Fruit fly (Drosophila melanogaster) whole organism, embryonic: ENCODE measurements around the gene Sidpn.

Experiments
- Adf1 ChIP-seq: fragments of 200-800 bp; sonication (Bioruptor generic); IDR thresholded peaks from 2 replicates; pipeline ENCODE4 v1.3.6; 2022; ENCODE audit warnings: missing biosample characterization, missing genetic modification characterization
- Bgb ChIP-seq: fragments of 200-800 bp; sonication (Bioruptor generic); IDR thresholded peaks from 2 replicates; pipeline ENCODE4 v1.3.6; 2022; ENCODE audit warnings: missing biosample characterization, missing genetic modification characterization; ENCODE audit not compliant: partially characterized antibody
- CG11093 ChIP-seq: fragments of 200-800 bp; sonication (Bioruptor generic); IDR thresholded peaks from 3 replicates; pipeline ENCODE4 v1.3.6; 2022; ENCODE audit warnings: missing biosample characterization, missing genetic modification characterization
- CG11247 ChIP-seq: fragments of 200-800 bp; sonication (Bioruptor generic); IDR thresholded peaks from 2 replicates; pipeline ENCODE4 v1.3.6; 2022; ENCODE audit warnings: missing biosample characterization, missing genetic modification characterization
- CG11456 ChIP-seq: fragments of 200-800 bp; sonication (Bioruptor generic); IDR thresholded peaks from 3 replicates; pipeline ENCODE4 v1.3.6; 2022; ENCODE audit warnings: missing biosample characterization, missing genetic modification characterization
- CG11560 ChIP-seq: fragments of 200-800 bp; sonication (Bioruptor generic); IDR thresholded peaks from 3 replicates; pipeline ENCODE4 v1.3.6; 2022; ENCODE audit warnings: missing biosample characterization, missing genetic modification characterization
- CG12071 ChIP-seq: fragments of 200-800 bp; sonication (Bioruptor generic); optimal IDR thresholded peaks from 3 replicates; lab custom pipeline; 2018; ENCODE audit warnings: missing biosample characterization, mild to moderate bottlenecking, missing genetic modification characterization
- CG12155 ChIP-seq: fragments of 200-800 bp; sonication (Bioruptor generic); optimal IDR thresholded peaks from 3 replicates; lab custom pipeline; 2016; ENCODE audit warnings: missing biosample characterization, missing genetic modification characterization
- CG12219 ChIP-seq: fragments of 200-800 bp; sonication (Bioruptor generic); optimal IDR thresholded peaks from 3 replicates; lab custom pipeline; 2018; ENCODE audit warnings: missing biosample characterization, mild to moderate bottlenecking, missing genetic modification characterization
- CG1233 ChIP-seq: fragments of 200-800 bp; sonication (Bioruptor generic); optimal IDR thresholded peaks from 4 replicates; lab custom pipeline; 2018; ENCODE audit warnings: missing biosample characterization, mild to moderate bottlenecking, missing genetic modification characterization
- CG13624 ChIP-seq: fragments of 200-800 bp; sonication (Bioruptor generic); optimal IDR thresholded peaks from 2 replicates; lab custom pipeline; 2016; ENCODE audit warnings: missing biosample characterization, missing genetic modification characterization
- CG13894 ChIP-seq: fragments of 200-800 bp; sonication (Bioruptor generic); optimal IDR thresholded peaks from 3 replicates; lab custom pipeline; 2018; ENCODE audit warnings: missing biosample characterization, mild to moderate bottlenecking, missing genetic modification characterization, moderate library complexity
- CG1602 ChIP-seq: fragments of 200-800 bp; sonication (Bioruptor generic); optimal IDR thresholded peaks from 3 replicates; lab custom pipeline; 2016; ENCODE audit warnings: missing biosample characterization, missing genetic modification characterization
- CG16815 ChIP-seq: fragments of 200-800 bp; sonication (Bioruptor generic); optimal IDR thresholded peaks from 3 replicates; lab custom pipeline; 2017; ENCODE audit warnings: missing biosample characterization, mild to moderate bottlenecking, missing genetic modification characterization
- CG1792 ChIP-seq: fragments of 200-800 bp; sonication (Bioruptor generic); optimal IDR thresholded peaks from 2 replicates; lab custom pipeline; 2016; ENCODE audit warnings: missing biosample characterization, missing genetic modification characterization
- CG31441 ChIP-seq: fragments of 200-800 bp; sonication (Bioruptor generic); IDR thresholded peaks from 2 replicates; pipeline ENCODE4 v1.3.6; 2022; ENCODE audit warnings: missing biosample characterization, missing genetic modification characterization
- CG3163 ChIP-seq: fragments of 200-800 bp; sonication (Bioruptor generic); optimal IDR thresholded peaks from 3 replicates; lab custom pipeline; 2016; ENCODE audit warnings: missing biosample characterization, missing genetic modification characterization
- CG33213 ChIP-seq: fragments of 200-800 bp; sonication (Bioruptor generic); optimal IDR thresholded peaks from 3 replicates; lab custom pipeline; 2016; ENCODE audit warnings: missing biosample characterization, missing genetic modification characterization
- CG3847 ChIP-seq: fragments of 200-800 bp; sonication (Bioruptor generic); IDR thresholded peaks from 2 replicates; pipeline ENCODE4 v1.3.6; 2022; ENCODE audit warnings: missing biosample characterization, missing genetic modification characterization
- CG7271 ChIP-seq: fragments of 200-800 bp; sonication (Bioruptor generic); optimal IDR thresholded peaks from 2 replicates; lab custom pipeline; 2018; ENCODE audit warnings: missing biosample characterization, mild to moderate bottlenecking, missing genetic modification characterization, moderate library complexity
- CG7745 ChIP-seq: fragments of 200-800 bp; sonication (Bioruptor generic); optimal IDR thresholded peaks from 2 replicates; lab custom pipeline; 2018; ENCODE audit warnings: missing biosample characterization, mild to moderate bottlenecking, missing genetic modification characterization, moderate library complexity
- CG8765 ChIP-seq: fragments of 200-800 bp; sonication (Bioruptor generic); IDR thresholded peaks from 2 replicates; pipeline ENCODE4 v1.3.6; 2022; ENCODE audit warnings: missing biosample characterization, missing genetic modification characterization
- CG8944 ChIP-seq: fragments of 200-800 bp; sonication (Bioruptor generic); optimal IDR thresholded peaks from 3 replicates; lab custom pipeline; 2016; ENCODE audit warnings: missing biosample characterization, missing genetic modification characterization
- D19A ChIP-seq: fragments of 200-800 bp; optimal IDR thresholded peaks from 3 replicates; lab custom pipeline; 2019; ENCODE audit warnings: missing biosample characterization, mild to moderate bottlenecking, missing genetic modification characterization, moderate library complexity
- Doc3 ChIP-seq: fragments of 200-800 bp; sonication (Bioruptor generic); IDR thresholded peaks from 3 replicates; pipeline ENCODE4 v1.3.6; 2022; ENCODE audit warnings: missing biosample characterization, missing genetic modification characterization; ENCODE audit not compliant: partially characterized antibody
- Hey ChIP-seq: fragments of 200-800 bp; sonication (Bioruptor generic); optimal IDR thresholded peaks from 3 replicates; lab custom pipeline; 2018; ENCODE audit warnings: missing biosample characterization, mild to moderate bottlenecking, missing genetic modification characterization
- HmgD ChIP-seq: fragments of 200-800 bp; sonication (Bioruptor generic); optimal IDR thresholded peaks from 3 replicates; lab custom pipeline; 2016; ENCODE audit warnings: missing biosample characterization, missing genetic modification characterization
- Med ChIP-seq: fragments of 200-800 bp; sonication (Bioruptor generic); peaks from one replicate; lab custom pipeline; 2016; ENCODE audit warnings: missing biosample characterization, missing genetic modification characterization, mild to moderate bottlenecking, inconsistent platforms, moderate library complexity
- Meics ChIP-seq: fragments of 200-800 bp; sonication (Bioruptor generic); optimal IDR thresholded peaks from 2 replicates; lab custom pipeline; 2017; ENCODE audit warnings: missing biosample characterization, mild to moderate bottlenecking, missing genetic modification characterization
- Opbp ChIP-seq: fragments of 200-800 bp; sonication (Bioruptor generic); IDR thresholded peaks from 3 replicates; pipeline ENCODE4 v1.3.6; 2022; ENCODE audit warnings: missing biosample characterization, missing genetic modification characterization; ENCODE audit not compliant: partially characterized antibody
- Optix ChIP-seq: fragments of 200-800 bp; sonication (Bioruptor generic); IDR thresholded peaks from 3 replicates; pipeline ENCODE4 v1.3.6; 2022; ENCODE audit warnings: missing biosample characterization, missing genetic modification characterization
- Poxn ChIP-seq: fragments of 200-800 bp; sonication (Bioruptor generic); IDR thresholded peaks from 2 replicates; pipeline ENCODE4 v1.3.6; 2022; ENCODE audit warnings: missing biosample characterization, missing genetic modification characterization
- Scr ChIP-seq: fragments of 200-800 bp; sonication (Bioruptor generic); IDR thresholded peaks from 2 replicates; pipeline ENCODE4 v1.3.6; 2022; ENCODE audit warnings: missing biosample characterization, missing genetic modification characterization; ENCODE audit not compliant: partially characterized antibody
- Usf ChIP-seq: fragments of 200-800 bp; sonication (Bioruptor generic); optimal IDR thresholded peaks from 2 replicates; lab custom pipeline; 2017; ENCODE audit warnings: missing genotype, missing biosample characterization, missing genetic modification characterization
- abd-A ChIP-seq: fragments of 200-800 bp; sonication (Bioruptor generic); optimal IDR thresholded peaks from 3 replicates; lab custom pipeline; 2019; ENCODE audit warnings: missing biosample characterization, mild to moderate bottlenecking, missing genetic modification characterization, moderate library complexity
- caup ChIP-seq: fragments of 200-800 bp; sonication (Bioruptor generic); optimal IDR thresholded peaks from 3 replicates; lab custom pipeline; 2017; ENCODE audit warnings: missing biosample characterization, mild to moderate bottlenecking, missing genetic modification characterization, moderate library complexity; ENCODE audit not compliant: severe bottlenecking
- ci ChIP-seq: fragments of 200-800 bp; sonication (Bioruptor generic); IDR thresholded peaks from 3 replicates; pipeline ENCODE4 v1.3.6; 2022; ENCODE audit warnings: missing biosample characterization, missing genetic modification characterization
- crol ChIP-seq: fragments of 200-800 bp; sonication (Bioruptor generic); IDR thresholded peaks from 2 replicates; pipeline ENCODE4 v1.3.6; 2022; ENCODE audit warnings: missing biosample characterization, missing genetic modification characterization
- emc ChIP-seq: fragments of 200-800 bp; sonication (Bioruptor generic); optimal IDR thresholded peaks from 2 replicates; lab custom pipeline; 2016; ENCODE audit warnings: missing biosample characterization, missing genetic modification characterization
- esg ChIP-seq: fragments of 200-800 bp; sonication (Bioruptor generic); conservative IDR thresholded peaks from 2 replicates; pipeline ENCODE4 v1.3.6; 2022; ENCODE audit warnings: missing biosample characterization, missing genetic modification characterization
- her ChIP-seq: fragments of 200-800 bp; sonication (Bioruptor generic); optimal IDR thresholded peaks from 2 replicates; lab custom pipeline; 2016; ENCODE audit warnings: missing biosample characterization, missing genetic modification characterization
- mirr ChIP-seq: fragments of 200-800 bp; sonication (Bioruptor generic); optimal IDR thresholded peaks from 3 replicates; lab custom pipeline; 2018; ENCODE audit warnings: missing biosample characterization, mild to moderate bottlenecking, missing genetic modification characterization
- mld ChIP-seq: fragments of 200-800 bp; sonication (Bioruptor generic); IDR thresholded peaks from 3 replicates; pipeline ENCODE4 v1.3.6; 2022; ENCODE audit warnings: missing biosample characterization, missing genetic modification characterization; ENCODE audit not compliant: partially characterized antibody
- odd ChIP-seq: fragments of 200-800 bp; sonication (Bioruptor generic); optimal IDR thresholded peaks from 2 replicates; lab custom pipeline; 2017; ENCODE audit warnings: missing biosample characterization, mild to moderate bottlenecking, missing genetic modification characterization
- pnt ChIP-seq: fragments of 200-800 bp; sonication (Bioruptor generic); optimal IDR thresholded peaks from 3 replicates; lab custom pipeline; 2016; ENCODE audit warnings: missing biosample characterization, missing genetic modification characterization
- pros ChIP-seq: fragments of 200-800 bp; sonication (Bioruptor generic); optimal IDR thresholded peaks from 3 replicates; lab custom pipeline; 2019; ENCODE audit warnings: missing biosample characterization, mild to moderate bottlenecking, missing genetic modification characterization, moderate library complexity
- pum ChIP-seq: fragments of 200-800 bp; sonication (Bioruptor generic); optimal IDR thresholded peaks from 2 replicates; lab custom pipeline; 2016; ENCODE audit warnings: missing biosample characterization, missing genetic modification characterization
- repo ChIP-seq: fragments of 200-800 bp; sonication (Bioruptor generic); optimal IDR thresholded peaks from 2 replicates; lab custom pipeline; 2016; ENCODE audit warnings: missing biosample characterization, missing genetic modification characterization
- schlank ChIP-seq: fragments of 200-800 bp; sonication (Bioruptor generic); optimal IDR thresholded peaks from 2 replicates; lab custom pipeline; 2018; ENCODE audit warnings: missing biosample characterization, mild to moderate bottlenecking, missing genetic modification characterization
- sob ChIP-seq: fragments of 200-800 bp; sonication (Bioruptor generic); IDR thresholded peaks from 2 replicates; pipeline ENCODE4 v1.3.6; 2022; ENCODE audit warnings: missing biosample characterization, missing genetic modification characterization
- zen2 ChIP-seq: fragments of 200-800 bp; sonication (Bioruptor generic); IDR thresholded peaks from 3 replicates; pipeline ENCODE4 v1.3.6; 2022; ENCODE audit warnings: missing biosample characterization, missing genetic modification characterization; ENCODE audit not compliant: partially characterized antibody
- zfh2 ChIP-seq: fragments of 200-800 bp; sonication (Bioruptor generic); optimal IDR thresholded peaks from 2 replicates; lab custom pipeline; 2016; ENCODE audit warnings: missing biosample characterization, missing genetic modification characterization

Gene Sidpn

DNA sequence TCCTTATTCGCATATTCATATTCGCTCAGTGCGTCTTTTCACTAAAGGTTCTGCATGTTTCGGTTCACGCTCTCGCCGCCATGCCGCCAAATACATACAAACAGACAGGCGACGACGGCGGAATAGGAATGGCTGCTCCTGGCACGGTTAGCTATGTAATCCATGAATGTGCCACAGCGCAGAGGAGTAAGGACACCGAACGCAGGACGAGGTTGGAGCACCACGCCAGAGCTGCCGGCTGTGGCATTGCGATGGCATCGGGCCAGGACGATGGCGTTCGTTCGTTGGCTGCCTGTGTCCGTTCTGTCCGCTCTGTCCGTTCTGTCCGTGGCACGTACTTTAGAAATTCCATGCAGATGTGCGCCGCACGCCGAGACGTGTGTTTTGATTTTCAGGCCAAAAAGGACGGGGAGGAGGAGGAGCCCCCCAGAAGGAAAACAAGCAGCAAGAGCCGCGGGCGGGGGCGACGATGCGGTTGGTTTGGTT lies 12.6 kb upstream of the Sidpn start (continued):
- TF ChIP-seq CG11093 (GFP tag; lab: Robert Waterston, UW), result no peak
- TF ChIP-seq emc (GFP tag; lab: Kevin White, UChicago), result no peak
- no peak for TF ChIP-seq her (GFP tag; lab: Kevin White, UChicago)
- TF ChIP-seq CG11456 (GFP tag; lab: Robert Waterston, UW), result no peak
- TF ChIP-seq CG11560 (tag; lab: Robert Waterston, UW), result no peak
- no peak for TF ChIP-seq caup
- no peak for TF ChIP-seq CG3163 (GFP tag; lab: Kevin White, UChicago)
- TF ChIP-seq Optix (GFP tag; lab: Robert Waterston, UW), result no peak
- no peak for TF ChIP-seq Opbp
- TF ChIP-seq CG13624 (GFP tag; lab: Kevin White, UChicago), result no peak
- no peak for TF ChIP-seq CG16815
- peak; percentile 33; the same call in 1 of the 2 replicates for TF ChIP-seq Bgb
- TF ChIP-seq sob (GFP tag; lab: Robert Waterston, UW), result 0 out of 2 replicates have a peak, but pooled peaks have one; percentile 2
- no peak for TF ChIP-seq CG3847 (GFP tag; lab: Robert Waterston, UW)
- TF ChIP-seq repo (GFP tag; lab: Kevin White, UChicago), result no peak
- TF ChIP-seq pnt (GFP tag; lab: Kevin White, UChicago), result no peak
- no peak for TF ChIP-seq CG8944 (GFP tag; lab: Kevin White, UChicago)
- peak; percentile 46 for TF ChIP-seq mirr
- TF ChIP-seq pum (GFP tag; lab: Kevin White, UChicago), result no peak
- no peak for TF ChIP-seq D19A (tag; lab: Kevin White, UChicago)
- TF ChIP-seq crol (GFP tag; lab: Robert Waterston, UW), result peak; percentile 82
- no peak for TF ChIP-seq Poxn (GFP tag; lab: Robert Waterston, UW)
- TF ChIP-seq CG12071 (GFP tag; lab: Kevin White, UChicago), result no peak
- no peak for TF ChIP-seq Scr (GFP tag; lab: Robert Waterston, UW)
- TF ChIP-seq Doc3 (GFP tag; lab: Robert Waterston, UW), result no peak
- TF ChIP-seq CG1602 (GFP tag; lab: Kevin White, UChicago), result no peak
- TF ChIP-seq esg (GFP tag; lab: Robert Waterston, UW), result 0 out of 2 replicates have a peak, but pooled peaks have one; percentile 2
- TF ChIP-seq mld (GFP tag; lab: Robert Waterston, UW), result no peak
- TF ChIP-seq CG31441 (GFP tag; lab: Robert Waterston, UW), result 0 out of 2 replicates have a peak, but pooled peaks have one; percentile 4
- TF ChIP-seq odd (GFP tag; lab: Kevin White, UChicago), result no peak
- no peak for TF ChIP-seq CG7271 (tag; lab: Kevin White, UChicago)
- no peak for TF ChIP-seq CG1233 (GFP tag; lab: Kevin White, UChicago)
- TF ChIP-seq Usf, result no peak
- TF ChIP-seq zfh2 (GFP tag; lab: Kevin White, UChicago), result no peak
- TF ChIP-seq CG11247 (GFP tag; lab: Robert Waterston, UW), result no peak
- TF ChIP-seq CG1792, result no peak
- TF ChIP-seq HmgD (GFP tag; lab: Kevin White, UChicago), result no peak
- TF ChIP-seq Meics (GFP tag; lab: Kevin White, UChicago), result peak; percentile 40

- TF ChIP-seq Med (GFP tag; lab: Kevin White, UChicago), result peak; percentile 54
- TF ChIP-seq mirr, result peak; percentile 37
- peak; percentile 96 for TF ChIP-seq Hey
- TF ChIP-seq pros, result no peak
- no peak for TF ChIP-seq CG8765 (GFP tag; lab: Robert Waterston, UW)
- TF ChIP-seq CG12155 (GFP tag; lab: Kevin White, UChicago), result no peak
- TF ChIP-seq CG7745 (tag; lab: Kevin White, UChicago), result no peak
- peak; percentile 49 for TF ChIP-seq CG13894
- peak; percentile 34; the same call in 1 of the 3 replicates for TF ChIP-seq zen2
- TF ChIP-seq schlank (tag; lab: Kevin White, UChicago), result no peak
- TF ChIP-seq CG12219, result no peak
- peak; percentile 7; the same call in 1 of the 2 replicates for TF ChIP-seq Adf1 (GFP tag; lab: Robert Waterston, UW)
- 0 out of 3 replicates have a peak, but pooled peaks have one; percentile 7 for TF ChIP-seq ci (GFP tag; lab: Robert Waterston, UW)
- no peak for TF ChIP-seq CG33213
- peak; percentile 91 for TF ChIP-seq abd-A
Measured at dm6 chr2L:19015628-19016027, 11.9 kb upstream of the Sidpn start.
